Fruit fly (Drosophila melanogaster): ENCODE results near the gene CG5793.

CG5793 gene

dm6 chr3R:21163318-21163828 lies 36.0 kb downstream of the CG5793 start, which contains the start of gene CG5810:
CG5810 (plus strand) TSS chr3R:21163778.
- TF ChIP-seq CG12768 (GFP tag; optimal IDR thresholded peaks at IDR 0.05) (no peak), kay (GFP tag; ENCODE audit: borderline replicate concordance) (peak; percentile 69), CG7045 (GFP tag; optimal IDR thresholded peaks at IDR 0.05) (no peak), Mnt (GFP tag; optimal IDR thresholded peaks at IDR 0.05) (no peak), toe (GFP tag; optimal IDR thresholded peaks at IDR 0.05) (no peak), Clk (GFP tag; optimal IDR thresholded peaks at IDR 0.05) (no peak), cic (GFP tag; optimal IDR thresholded peaks at IDR 0.05) (peak; percentile 31), CG33017 (tag; optimal IDR thresholded peaks at IDR 0.05) (no peak), ovo (GFP tag; optimal IDR thresholded peaks at IDR 0.05) (no peak)

- TF ChIP-seq cnc (optimal IDR thresholded peaks at IDR 0.05) (no peak), Hr96 (GFP tag; optimal IDR thresholded peaks at IDR 0.05) (no peak), bab1 (GFP tag; optimal IDR thresholded peaks at IDR 0.05) (no peak), CG11617 (GFP tag; optimal IDR thresholded peaks at IDR 0.05) (no peak)
Measured at dm6 chr3R:21168105-21168504, 40.7 kb downstream of the CG5793 start, which contains the start of gene Snmp1. Snmp1 (minus strand) TSS chr3R:21168205.

- no peak for TF ChIP-seq CG33017 (tag; optimal IDR thresholded peaks at IDR 0.05)
- TF ChIP-seq CG7045 (GFP tag; optimal IDR thresholded peaks at IDR 0.05), result no peak
- peak; percentile 91 for TF ChIP-seq tj (GFP tag; optimal IDR thresholded peaks at IDR 0.05)
- no peak for TF ChIP-seq CG5204 (GFP tag; optimal IDR thresholded peaks at IDR 0.05)
- no peak for TF ChIP-seq toe (GFP tag; optimal IDR thresholded peaks at IDR 0.05)
- no peak for TF ChIP-seq CG1620 (GFP tag; optimal IDR thresholded peaks at IDR 0.05)
- TF ChIP-seq CG11617 (GFP tag; optimal IDR thresholded peaks at IDR 0.05), result no peak
Measured at dm6 chr3R:21169525-21170149, 42.3 kb downstream of the CG5793 start.

- TF ChIP-seq CG33017 (tag; optimal IDR thresholded peaks at IDR 0.05), result peak; percentile 51
- TF ChIP-seq ovo (GFP tag; optimal IDR thresholded peaks at IDR 0.05), result peak; percentile 74
- peak; percentile 10 for TF ChIP-seq CG5204 (GFP tag; optimal IDR thresholded peaks at IDR 0.05)
- peak; percentile 90 for TF ChIP-seq cic (GFP tag; optimal IDR thresholded peaks at IDR 0.05)
- peak; percentile 47 for TF ChIP-seq Mnt (GFP tag; optimal IDR thresholded peaks at IDR 0.05)
- peak; percentile 52 for TF ChIP-seq pad (GFP tag; optimal IDR thresholded peaks at IDR 0.05)
- no peak for TF ChIP-seq Hr96 (GFP tag; optimal IDR thresholded peaks at IDR 0.05)
- no peak for TF ChIP-seq toe (GFP tag; optimal IDR thresholded peaks at IDR 0.05)
- TF ChIP-seq CG7045 (GFP tag; optimal IDR thresholded peaks at IDR 0.05), result peak; percentile 70
- peak; percentile 72 for TF ChIP-seq CG12768 (GFP tag; optimal IDR thresholded peaks at IDR 0.05)
- no peak for TF ChIP-seq CG1620 (GFP tag; optimal IDR thresholded peaks at IDR 0.05)
- TF ChIP-seq Crg-1 (GFP tag; optimal IDR thresholded peaks at IDR 0.05), result peak; percentile 24
- TF ChIP-seq cnc (optimal IDR thresholded peaks at IDR 0.05), result no peak
- TF ChIP-seq CG14711 (tag; optimal IDR thresholded peaks at IDR 0.05), result peak; percentile 46
- peak; percentile 73 for TF ChIP-seq CG11617 (GFP tag; optimal IDR thresholded peaks at IDR 0.05)
- peak; percentile 77 for TF ChIP-seq CG7101 (tag; optimal IDR thresholded peaks at IDR 0.05)
- peak; percentile 19 for TF ChIP-seq tj (GFP tag; optimal IDR thresholded peaks at IDR 0.05)
Measured at dm6 chr3R:21176663-21177145, 49.3 kb downstream of the CG5793 start.

Data from whole organism, adult.